Fruit fly (Drosophila melanogaster) whole organism, prepupa: ENCODE data around the gene CG11069.
A peak's percentile ranks its signal among the peaks of the same experiment; 100 is the strongest.

Experiments used
- CG6808 ChIP-seq: fragments of 200-800 bp; sonication (Bioruptor generic); optimal IDR thresholded peaks from 3 replicates; lab custom pipeline; 2017; ENCODE audit warnings: missing biosample characterization, missing genetic modification characterization, mild to moderate bottlenecking, moderate library complexity, missing genetic modification reagents
- Lpt ChIP-seq: fragments of 200-800 bp; sonication (Bioruptor generic); optimal IDR thresholded peaks from 3 replicates; lab custom pipeline; 2016; ENCODE audit warnings: missing biosample characterization, missing genetic modification characterization
- Met ChIP-seq: fragments of 200-800 bp; sonication (Bioruptor generic); optimal IDR thresholded peaks from 3 replicates; lab custom pipeline; 2016; ENCODE audit warnings: missing biosample characterization, missing genetic modification characterization
- Sox15 ChIP-seq: fragments of 200-800 bp; sonication (Bioruptor generic); optimal IDR thresholded peaks from 3 replicates; lab custom pipeline; 2016; ENCODE audit warnings: missing biosample characterization, missing genetic modification characterization
- esn ChIP-seq: fragments of 200-800 bp; sonication (Bioruptor generic); optimal IDR thresholded peaks from 2 replicates; lab custom pipeline; 2016; ENCODE audit warnings: missing biosample characterization, mild to moderate bottlenecking, missing genetic modification characterization, moderate library complexity

The CG11069 gene

DNA sequence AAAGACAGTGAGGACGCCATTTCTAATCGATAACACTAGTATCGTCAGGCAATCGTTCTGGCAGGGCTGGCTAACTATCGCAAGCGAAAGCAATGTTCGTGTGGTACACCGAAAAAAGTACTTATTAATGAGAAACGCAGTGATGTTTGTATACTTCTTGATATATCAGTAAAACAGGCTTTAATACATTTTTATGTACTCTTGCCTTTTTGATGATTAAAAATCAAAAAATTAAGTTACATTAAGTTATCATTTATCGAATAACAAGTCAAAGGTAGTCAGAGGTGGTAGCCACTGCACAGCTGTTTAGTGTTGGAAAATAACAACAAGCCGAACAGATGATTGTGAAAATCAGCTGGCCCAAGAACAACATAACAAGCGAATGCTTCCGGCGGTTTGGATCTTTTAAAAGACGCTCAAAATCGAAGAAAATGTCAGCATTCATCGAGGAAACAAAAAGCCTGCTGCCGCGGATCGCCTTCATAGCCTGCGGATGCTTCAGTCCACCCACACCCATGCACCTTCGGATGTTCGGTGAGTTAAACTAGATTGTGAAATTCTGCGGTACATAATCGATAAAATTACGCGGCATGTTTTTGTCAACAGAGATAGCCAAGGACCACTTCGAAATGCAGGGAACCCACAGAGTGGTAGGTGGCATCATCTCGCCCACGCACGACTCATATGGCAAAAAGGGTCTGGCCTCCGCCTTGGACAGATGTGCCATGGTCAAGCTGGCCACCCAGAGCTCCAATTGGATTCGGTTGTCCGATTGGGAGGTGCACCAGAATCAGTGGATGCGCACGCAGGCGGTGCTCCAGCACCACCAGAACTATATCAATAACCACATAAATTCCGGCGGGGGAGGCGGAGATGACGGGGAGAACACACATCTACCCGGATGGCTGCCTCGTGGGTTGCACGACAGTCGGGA is 50.6 kb downstream of the CG11069 start, which contains the start of the genes ssh and Nmnat (continued):
- TF ChIP-seq CG6808 (GFP tag; lab: Kevin White, UChicago) (no peak), esn (peak; percentile 66), Lpt (no peak), Sox15 (GFP tag; lab: Kevin White, UChicago) (no peak), Met (GFP tag; lab: Kevin White, UChicago) (no peak)
- TF ChIP-seq, all 60 proteins: peak for 8
